Worm (Caenorhabditis elegans): ENCODE measurements around the gene F42A6.6.

Gene F42A6.6

ce11 chrIV:3300492-3300891 lies 36.2 kb downstream of the F42A6.6 start, which contains the start of gene W08E12.5:
Gene W08E12.5, plus strand, starts transcription at chrIV:3300792.
- TF ChIP-seq madf-3 (GFP tag; IDR thresholded peaks at IDR 0.05): no peak
- no peak for TF ChIP-seq unc-62 (GFP tag; optimal IDR thresholded peaks at IDR 0.05)
- TF ChIP-seq egl-44 (GFP tag; IDR thresholded peaks at IDR 0.05): no peak
- no peak for TF ChIP-seq dpl-1 (GFP tag; optimal IDR thresholded peaks at IDR 0.05)
- no peak for TF ChIP-seq lsl-1 (GFP tag; optimal IDR thresholded peaks at IDR 0.05)
- no peak for TF ChIP-seq dox-1 (GFP tag; IDR thresholded peaks at IDR 0.05)
- no peak for TF ChIP-seq snpc-1.1 (tag; optimal IDR thresholded peaks at IDR 0.05; ENCODE audit: insufficient read depth)
- no peak for TF ChIP-seq snpc-4 (GFP tag; optimal IDR thresholded peaks at IDR 0.05)
- no peak for TF ChIP-seq snpc-4 (tag; optimal IDR thresholded peaks at IDR 0.05)
- TF ChIP-seq hrde-1 (tag; optimal IDR thresholded peaks at IDR 0.05; ENCODE audit: borderline replicate concordance): no peak
- no peak for TF ChIP-seq ekl-4 (GFP tag; IDR thresholded peaks at IDR 0.05)
- no peak for TF ChIP-seq ztf-3 (GFP tag; optimal IDR thresholded peaks at IDR 0.05)

- TF ChIP-seq akir-1 (GFP tag; optimal IDR thresholded peaks at IDR 0.05) (no peak), mes-4 (tag; optimal IDR thresholded peaks at IDR 0.05) (no peak), hsf-1 (GFP tag; IDR thresholded peaks at IDR 0.05) (no peak), rcor-1 (GFP tag; IDR thresholded peaks at IDR 0.05) (no peak), efl-1 (GFP tag; optimal IDR thresholded peaks at IDR 0.05) (no peak), egrh-3 (GFP tag; IDR thresholded peaks at IDR 0.05) (peak; percentile 65; the same call in 1 of the 2 replicates), F52B5.7 (tag; optimal IDR thresholded peaks at IDR 0.05) (no peak), sea-2 (GFP tag; IDR thresholded peaks at IDR 0.05) (0 out of 2 replicates have a peak, but pooled peaks have one; percentile 30), ztf-18 (tag; optimal IDR thresholded peaks at IDR 0.05) (no peak), ceh-40 (GFP tag; IDR thresholded peaks at IDR 0.05) (0 out of 2 replicates have a peak, but pooled peaks have one; percentile 21), snpc-1.3 (tag; optimal IDR thresholded peaks at IDR 0.05; ENCODE audit: insufficient read depth) (no peak), Y67H2A.10 (GFP tag; conservative IDR thresholded peaks at IDR 0.05) (no peak), B0261.1 (tag; optimal IDR thresholded peaks at IDR 0.05) (no peak), hlh-12 (tag; optimal IDR thresholded peaks at IDR 0.05) (no peak), ceh-58 (GFP tag; IDR thresholded peaks at IDR 0.05) (no peak), dox-1 (GFP tag; IDR thresholded peaks at IDR 0.05) (peak; percentile 23; the same call in 1 of the 2 replicates), zfh-2 (GFP tag; conservative IDR thresholded peaks at IDR 0.05) (peak; percentile 89), fkh-3 (tag; optimal IDR thresholded peaks at IDR 0.05) (no peak), sdz-38 (tag; optimal IDR thresholded peaks at IDR 0.05) (no peak), pha-4 (tag; optimal IDR thresholded peaks at IDR 0.05) (no peak), madf-8 (GFP tag; conservative IDR thresholded peaks at IDR 0.05) (no peak), lin-35 (GFP tag; optimal IDR thresholded peaks at IDR 0.05) (no peak)
These were observed 37.4 kb downstream of the F42A6.6 start for ce11 chrIV:3299229-3299628.

ce11 chrIV:3298300-3298699 lies 38.4 kb downstream of the F42A6.6 start, which contains the start of gene W08E12.6:
Gene W08E12.6, plus strand, starts transcription at chrIV:3298600.
- TF ChIP-seq aptf-3 (GFP tag; IDR thresholded peaks at IDR 0.05) (no peak), fkh-3 (tag; optimal IDR thresholded peaks at IDR 0.05) (no peak), efl-1 (GFP tag; optimal IDR thresholded peaks at IDR 0.05) (no peak), nfya-2 (GFP tag; IDR thresholded peaks at IDR 0.05) (no peak), attf-6 (GFP tag; IDR thresholded peaks at IDR 0.05) (no peak), nfyb-1 (GFP tag; IDR thresholded peaks at IDR 0.05) (no peak)

Measured in whole organism, young adult.